Fruit fly (Drosophila melanogaster) whole organism, prepupa: ENCODE results near the gene CG14740.

Source experiments
- Blimp-1 ChIP-seq: fragments of 200-800 bp; sonication (Bioruptor generic); optimal IDR thresholded peaks from 3 replicates; lab custom pipeline; 2017; ENCODE audit warnings: missing biosample characterization, missing genetic modification characterization, mild to moderate bottlenecking, moderate library complexity, missing genetic modification reagents
- CG10631 ChIP-seq: fragments of 200-800 bp; sonication (Bioruptor generic); optimal IDR thresholded peaks from 2 replicates; lab custom pipeline; 2016; ENCODE audit warnings: missing biosample characterization, missing genetic modification characterization
- CG10669 ChIP-seq: fragments of 200-800 bp; sonication (Bioruptor generic); optimal IDR thresholded peaks from 3 replicates; lab custom pipeline; 2018; ENCODE audit warnings: missing biosample characterization, mild to moderate bottlenecking, missing genetic modification characterization, moderate library complexity
- CG11294 ChIP-seq: fragments of 200-800 bp; sonication (Bioruptor generic); IDR thresholded peaks from 2 replicates; pipeline ENCODE4 v1.3.6; 2022; ENCODE audit warnings: missing biosample characterization, missing genetic modification characterization
- CG11902 ChIP-seq: fragments of 200-800 bp; sonication (Bioruptor generic); optimal IDR thresholded peaks from 3 replicates; lab custom pipeline; 2016; ENCODE audit warnings: missing biosample characterization, missing genetic modification characterization
- CG15336 ChIP-seq: fragments of 200-800 bp; sonication (Bioruptor generic); IDR thresholded peaks from 2 replicates; pipeline ENCODE4 v1.3.6; 2022; ENCODE audit warnings: missing biosample characterization, missing genetic modification characterization
- CG1621 ChIP-seq: fragments of 200-800 bp; sonication (Bioruptor generic); optimal IDR thresholded peaks from 3 replicates; lab custom pipeline; 2018; ENCODE audit warnings: missing biosample characterization, mild to moderate bottlenecking, missing genetic modification characterization
- CG3032 ChIP-seq: fragments of 200-800 bp; optimal IDR thresholded peaks from 2 replicates; lab custom pipeline; 2019; ENCODE audit warnings: missing biosample characterization, mild to moderate bottlenecking, missing genetic modification characterization, moderate library complexity
- CG31627 ChIP-seq: fragments of 200-800 bp; sonication (Bioruptor generic); optimal IDR thresholded peaks from 3 replicates; lab custom pipeline; 2016; ENCODE audit warnings: missing biosample characterization, missing genetic modification characterization
- CG32006 ChIP-seq: fragments of 200-800 bp; sonication (Bioruptor generic); optimal IDR thresholded peaks from 3 replicates; lab custom pipeline; 2017; ENCODE audit warnings: missing biosample characterization, mild to moderate bottlenecking, missing genetic modification characterization
- CG34406 ChIP-seq: fragments of 200-800 bp; sonication (Bioruptor generic); optimal IDR thresholded peaks from 3 replicates; lab custom pipeline; 2016; ENCODE audit warnings: missing biosample characterization, missing genetic modification characterization
- CG3919 ChIP-seq: fragments of 200-800 bp; sonication (Bioruptor generic); optimal IDR thresholded peaks from 3 replicates; lab custom pipeline; 2016; ENCODE audit warnings: missing biosample characterization, missing genetic modification characterization
- CG4318 ChIP-seq: fragments of 200-800 bp; sonication (Bioruptor generic); optimal IDR thresholded peaks from 3 replicates; lab custom pipeline; 2017; ENCODE audit warnings: missing biosample characterization, mild to moderate bottlenecking, missing genetic modification characterization
- CG6163 ChIP-seq: fragments of 200-800 bp; sonication (Bioruptor generic); IDR thresholded peaks from 3 replicates; pipeline ENCODE4 v1.3.6; 2022; ENCODE audit warnings: missing biosample characterization, missing genetic modification characterization
- CG6792 ChIP-seq: fragments of 200-800 bp; sonication (Bioruptor generic); optimal IDR thresholded peaks from 3 replicates; lab custom pipeline; 2016; ENCODE audit warnings: missing biosample characterization, missing genetic modification characterization
- CG6854 ChIP-seq: fragments of 200-800 bp; sonication (Bioruptor generic); optimal IDR thresholded peaks from 2 replicates; lab custom pipeline; 2017; ENCODE audit warnings: missing biosample characterization, mild to moderate bottlenecking, missing genetic modification characterization
- CG7368 ChIP-seq: fragments of 200-800 bp; sonication (Bioruptor generic); optimal IDR thresholded peaks from 3 replicates; lab custom pipeline; 2016; ENCODE audit warnings: missing biosample characterization, missing genetic modification characterization
- CG8119 ChIP-seq: fragments of 200-800 bp; sonication (Bioruptor generic); IDR thresholded peaks from 3 replicates; pipeline ENCODE4 v1.3.6; 2022; ENCODE audit warnings: missing biosample characterization, missing genetic modification characterization
- CG8319 ChIP-seq: fragments of 200-800 bp; sonication (Bioruptor generic); optimal IDR thresholded peaks from 3 replicates; lab custom pipeline; 2016; ENCODE audit warnings: missing biosample characterization, missing genetic modification characterization
- CG8632 ChIP-seq: fragments of 200-800 bp; sonication (Bioruptor generic); optimal IDR thresholded peaks from 3 replicates; lab custom pipeline; 2016; ENCODE audit warnings: missing biosample characterization, missing genetic modification characterization
- CG9139 ChIP-seq: fragments of 200-800 bp; sonication (Bioruptor generic); optimal IDR thresholded peaks from 3 replicates; lab custom pipeline; 2017; ENCODE audit warnings: missing biosample characterization, mild to moderate bottlenecking, missing genetic modification characterization
- Eip78C ChIP-seq: fragments of 200-800 bp; sonication (Bioruptor generic); peaks from one replicate; lab custom pipeline; 2016; ENCODE audit warnings: missing biosample characterization, missing genetic modification characterization
- Eip93F ChIP-seq: fragments of 200-800 bp; sonication (Bioruptor generic); optimal IDR thresholded peaks from 2 replicates; lab custom pipeline; 2016; ENCODE audit warnings: missing biosample characterization, mild to moderate bottlenecking, missing genetic modification characterization
- Ets21C ChIP-seq: fragments of 200-800 bp; sonication (Bioruptor generic); optimal IDR thresholded peaks from 3 replicates; lab custom pipeline; 2016; ENCODE audit warnings: missing biosample characterization, missing genetic modification characterization
- Gug ChIP-seq: fragments of 200-800 bp; sonication (Bioruptor generic); IDR thresholded peaks from 2 replicates; pipeline ENCODE4 v1.3.6; 2022; ENCODE audit warnings: missing biosample characterization, missing genetic modification characterization
- Hr38 ChIP-seq: sonication (Bioruptor generic); optimal IDR thresholded peaks from 2 replicates; lab custom pipeline; 2016; ENCODE audit warnings: missing biosample characterization, missing genetic modification characterization
- Hr39 ChIP-seq: fragments of 200-800 bp; sonication (Bioruptor generic); optimal IDR thresholded peaks from 2 replicates; lab custom pipeline; 2016; ENCODE audit warnings: missing biosample characterization, missing genetic modification characterization
- Hr4 ChIP-seq: fragments of 200-800 bp; sonication (Bioruptor generic); optimal IDR thresholded peaks from 3 replicates; lab custom pipeline; 2016; ENCODE audit warnings: missing biosample characterization, missing genetic modification characterization
- Lpt ChIP-seq: fragments of 200-800 bp; sonication (Bioruptor generic); optimal IDR thresholded peaks from 3 replicates; lab custom pipeline; 2016; ENCODE audit warnings: missing biosample characterization, missing genetic modification characterization
- Met ChIP-seq: fragments of 200-800 bp; sonication (Bioruptor generic); optimal IDR thresholded peaks from 3 replicates; lab custom pipeline; 2016; ENCODE audit warnings: missing biosample characterization, missing genetic modification characterization
- Smox ChIP-seq: fragments of 200-800 bp; sonication (Bioruptor generic); optimal IDR thresholded peaks from 3 replicates; lab custom pipeline; 2016; ENCODE audit warnings: missing biosample characterization, missing genetic modification characterization
- Sox102F ChIP-seq: fragments of 200-800 bp; sonication (Bioruptor generic); optimal IDR thresholded peaks from 2 replicates; lab custom pipeline; 2016; ENCODE audit warnings: missing biosample characterization, mild to moderate bottlenecking, missing genetic modification characterization
- Sox15 ChIP-seq: fragments of 200-800 bp; sonication (Bioruptor generic); optimal IDR thresholded peaks from 3 replicates; lab custom pipeline; 2016; ENCODE audit warnings: missing biosample characterization, missing genetic modification characterization
- cyc ChIP-seq: fragments of 200-800 bp; sonication (Bioruptor generic); optimal IDR thresholded peaks from 3 replicates; lab custom pipeline; 2016; ENCODE audit warnings: missing biosample characterization, missing genetic modification characterization
- dac ChIP-seq: fragments of 200-800 bp; sonication (Bioruptor generic); optimal IDR thresholded peaks from 2 replicates; lab custom pipeline; 2017; ENCODE audit warnings: missing biosample characterization, mild to moderate bottlenecking, missing genetic modification characterization
- eg ChIP-seq: fragments of 200-800 bp; sonication (Bioruptor generic); IDR thresholded peaks from 3 replicates; pipeline ENCODE4 v1.3.6; 2022; ENCODE audit warnings: missing biosample characterization, missing genetic modification characterization
- fd59A ChIP-seq: fragments of 200-800 bp; sonication (Bioruptor generic); optimal IDR thresholded peaks from 2 replicates; lab custom pipeline; 2017; ENCODE audit warnings: missing biosample characterization, mild to moderate bottlenecking, missing genetic modification characterization, missing genetic modification reagents
- fd85E ChIP-seq: fragments of 200-800 bp; sonication (Bioruptor generic); optimal IDR thresholded peaks from 3 replicates; lab custom pipeline; 2016; ENCODE audit warnings: missing biosample characterization, missing genetic modification characterization
- lz ChIP-seq: fragments of 200-800 bp; sonication (Bioruptor generic); optimal IDR thresholded peaks from 3 replicates; lab custom pipeline; 2016; ENCODE audit warnings: missing biosample characterization, missing genetic modification characterization
- pdm3 ChIP-seq: fragments of 200-800 bp; sonication (Bioruptor generic); optimal IDR thresholded peaks from 3 replicates; lab custom pipeline; 2016; ENCODE audit warnings: missing biosample characterization, missing genetic modification characterization
- salr ChIP-seq, 2 experiments: fragments of 200-800 bp; sonication (Bioruptor generic); optimal IDR thresholded peaks; 3 replicates each; lab custom pipeline; 2016 to 2018; ENCODE audit warnings: missing biosample characterization in 2 of 2, missing genetic modification characterization in 2 of 2, mild to moderate bottlenecking in 1 of 2
- spab ChIP-seq: fragments of 200-800 bp; sonication (Bioruptor generic); optimal IDR thresholded peaks from 2 replicates; lab custom pipeline; 2017; ENCODE audit warnings: missing biosample characterization, mild to moderate bottlenecking, missing genetic modification characterization, missing genetic modification reagents
- ss ChIP-seq, 2 experiments: fragments of 200-800 bp; sonication (Bioruptor generic); optimal IDR thresholded peaks; 2 replicates in 1 of 2; 3 replicates in 1 of 2; lab custom pipeline; 2017 to 2018; ENCODE audit warnings: mild to moderate bottlenecking in 2 of 2, missing biosample characterization in 2 of 2, missing genetic modification characterization in 2 of 2, moderate library complexity in 1 of 2
- svp ChIP-seq: fragments of 200-800 bp; sonication (Bioruptor generic); peaks from one replicate; lab custom pipeline; 2016; ENCODE audit warnings: missing biosample characterization, missing genetic modification characterization
- vri ChIP-seq: fragments of 200-800 bp; sonication (Bioruptor generic); optimal IDR thresholded peaks from 3 replicates; lab custom pipeline; 2016; ENCODE audit warnings: missing biosample characterization, mild to moderate bottlenecking, missing genetic modification characterization

The CG14740 gene

DNA sequence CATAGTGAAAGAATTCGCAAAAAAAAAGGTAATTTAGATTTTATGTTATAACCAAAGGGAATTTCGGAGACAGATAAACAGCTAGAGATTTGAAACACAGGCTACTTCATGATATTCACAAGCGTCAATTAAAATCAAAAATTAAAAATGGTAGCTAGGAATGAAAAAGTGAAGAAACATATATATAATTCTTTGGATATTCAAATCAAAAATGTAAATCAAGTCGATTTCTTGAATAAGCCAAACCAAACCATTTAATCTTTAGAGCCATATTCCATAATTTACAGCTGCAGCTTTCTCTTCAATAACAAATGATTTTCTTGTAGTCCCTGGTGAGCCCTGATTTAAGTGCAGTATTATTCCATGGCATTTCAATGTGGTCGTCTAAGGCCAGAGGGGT, at the start of gene CG14740:
TSS of gene CG14740 (minus strand) at position 101 of the 400 bp plus-strand sequence.
- TF ChIP-seq CG8119 (GFP tag; lab: Robert Waterston, UW) (no peak), Lpt (no peak), dac (GFP tag; lab: Kevin White, UChicago) (no peak), CG8632 (GFP tag; lab: Kevin White, UChicago) (no peak), vri (GFP tag; lab: Kevin White, UChicago) (no peak), CG6792 (GFP tag; lab: Kevin White, UChicago) (no peak), svp (GFP tag; lab: Kevin White, UChicago) (no peak), CG34406 (GFP tag; lab: Kevin White, UChicago) (no peak)

DNA sequence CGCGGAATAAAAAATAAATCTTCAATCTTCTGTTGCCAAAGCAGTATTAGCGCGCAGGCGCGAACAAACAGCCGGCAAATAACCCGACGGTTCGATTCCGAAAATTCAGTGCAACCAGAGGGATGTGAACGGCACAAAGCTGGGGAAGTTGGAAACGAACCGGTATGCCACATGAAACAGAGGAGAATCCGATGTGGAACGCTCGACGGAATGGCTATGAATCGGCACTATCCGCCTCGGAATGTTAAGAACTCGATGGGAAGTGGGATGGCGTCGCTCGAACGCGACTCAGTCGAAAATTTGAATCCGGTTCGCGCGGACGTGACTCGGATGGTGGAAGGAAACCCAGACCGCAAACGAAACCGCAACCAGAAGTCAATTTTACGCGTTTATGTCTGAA, 31.8 kb upstream of the CG14740 start, which contains the start of gene dpr17:
TSS of gene dpr17 (plus strand) at position 289 of the 400 bp plus-strand sequence.
- no peak for TF ChIP-seq Smox (GFP tag; lab: Kevin White, UChicago)
- TF ChIP-seq Blimp-1, result no peak
- TF ChIP-seq dac (GFP tag; lab: Kevin White, UChicago), result no peak
- TF ChIP-seq CG32006 (GFP tag; lab: Kevin White, UChicago), result no peak
- TF ChIP-seq CG15336, result no peak
- TF ChIP-seq fd59A (GFP tag; lab: Kevin White, UChicago), result no peak
- no peak for TF ChIP-seq Met (GFP tag; lab: Kevin White, UChicago)
- no peak for TF ChIP-seq Gug
- no peak for TF ChIP-seq eg
- no peak for TF ChIP-seq CG8632 (GFP tag; lab: Kevin White, UChicago)

DNA sequence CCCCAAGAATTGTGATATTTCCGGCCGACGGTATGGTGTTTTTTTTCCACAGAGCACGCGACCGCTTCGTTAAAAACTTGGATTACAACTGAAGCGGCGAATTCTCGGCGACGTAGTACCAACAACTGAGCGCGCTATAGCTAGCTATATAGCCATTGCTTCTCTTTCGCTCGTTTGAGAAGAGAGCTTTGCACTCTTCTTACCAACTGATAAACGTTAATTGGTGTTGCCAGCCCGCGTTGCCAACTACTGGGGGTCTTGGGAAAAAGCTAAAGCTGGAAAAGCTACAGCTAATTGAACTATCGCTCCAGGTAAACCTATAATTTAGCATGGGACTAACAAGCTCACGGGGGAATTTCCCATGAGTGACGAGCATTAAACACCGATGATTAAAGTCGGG, 27.8 kb upstream of the CG14740 start, which contains the start of gene ATP8B:
TSS of gene ATP8B (minus strand) at position 64 of the 400 bp plus-strand sequence.
- TF ChIP-seq Met (GFP tag; lab: Kevin White, UChicago) (no peak), CG10669 (no peak), CG6854 (GFP tag; lab: Kevin White, UChicago) (no peak), fd85E (GFP tag; lab: Kevin White, UChicago) (no peak), Hr38 (no peak), Sox15 (GFP tag; lab: Kevin White, UChicago) (no peak), CG10631 (GFP tag; lab: Kevin White, UChicago) (no peak), vri (GFP tag; lab: Kevin White, UChicago) (no peak), CG6163 (no peak), CG32006 (GFP tag; lab: Kevin White, UChicago) (no peak), CG8632 (GFP tag; lab: Kevin White, UChicago) (no peak), CG15336 (no peak)

DNA sequence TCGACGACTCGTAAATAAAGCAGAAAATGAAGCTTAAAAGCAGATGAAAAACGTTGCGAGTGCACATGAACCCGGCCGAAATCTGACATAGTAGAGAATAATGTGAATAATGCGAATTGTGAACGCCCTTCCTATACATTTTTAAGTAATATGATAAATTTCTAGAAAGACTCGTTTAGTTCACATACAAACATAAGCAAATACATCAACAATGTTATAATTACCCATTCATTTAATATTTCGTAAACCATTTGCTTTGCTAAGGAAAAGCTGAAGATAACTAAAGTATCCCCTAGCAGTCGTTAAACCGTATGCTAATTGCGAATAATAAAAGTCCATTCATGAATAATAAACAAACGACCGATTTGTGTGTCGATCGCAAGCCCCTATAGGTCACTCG, 20.8 kb upstream of the CG14740 start:
- TF ChIP-seq Hr39 (GFP tag; lab: Kevin White, UChicago), result peak; percentile 30
- no peak for TF ChIP-seq CG1621
- peak; percentile 11 for TF ChIP-seq CG6792 (GFP tag; lab: Kevin White, UChicago)
- TF ChIP-seq svp (GFP tag; lab: Kevin White, UChicago), result peak; percentile 78
- no peak for TF ChIP-seq vri (GFP tag; lab: Kevin White, UChicago)
- TF ChIP-seq CG11294 (GFP tag; lab: Robert Waterston, UW), result no peak
- no peak for TF ChIP-seq CG3919 (GFP tag; lab: Kevin White, UChicago)
- TF ChIP-seq Met (GFP tag; lab: Kevin White, UChicago), result peak; percentile 31
- no peak for TF ChIP-seq Eip93F (GFP tag; lab: Kevin White, UChicago)
- no peak for TF ChIP-seq spab (GFP tag; lab: Kevin White, UChicago)
- TF ChIP-seq CG8319 (GFP tag; lab: Kevin White, UChicago), result no peak
- no peak for TF ChIP-seq fd59A (GFP tag; lab: Kevin White, UChicago)
- TF ChIP-seq CG8632 (GFP tag; lab: Kevin White, UChicago), result peak; percentile 17
- TF ChIP-seq CG6163, result no peak
- TF ChIP-seq CG7368 (GFP tag; lab: Kevin White, UChicago), result no peak
- TF ChIP-seq CG11902 (GFP tag; lab: Kevin White, UChicago), result no peak
- TF ChIP-seq CG3032 (tag; lab: Kevin White, UChicago), result no peak
- no peak for TF ChIP-seq CG6854 (GFP tag; lab: Kevin White, UChicago)
- TF ChIP-seq Smox (GFP tag; lab: Kevin White, UChicago), result peak; percentile 27
- TF ChIP-seq ss (GFP tag; optimal IDR thresholded peaks at IDR 0.05; lab: Kevin White, UChicago), result no peak
- peak; percentile 5 for TF ChIP-seq cyc (GFP tag; lab: Kevin White, UChicago)
- TF ChIP-seq CG31627 (GFP tag; lab: Kevin White, UChicago), result peak; percentile 28
- no peak for TF ChIP-seq salr (GFP tag; optimal IDR thresholded peaks at IDR 0.05; lab: Kevin White, UChicago)
- no peak for TF ChIP-seq Ets21C
- TF ChIP-seq Eip78C (GFP tag; lab: Kevin White, UChicago), result peak; percentile 55
- TF ChIP-seq lz (GFP tag; lab: Kevin White, UChicago), result peak; percentile 15
- TF ChIP-seq CG9139 (GFP tag; lab: Kevin White, UChicago), result no peak
- TF ChIP-seq Hr4, result no peak
- TF ChIP-seq CG4318 (GFP tag; lab: Kevin White, UChicago), result no peak
- TF ChIP-seq Sox102F (GFP tag; lab: Kevin White, UChicago), result peak; percentile 22
- TF ChIP-seq pdm3, result peak; percentile 33
- no peak for TF ChIP-seq Hr38
- no peak for TF ChIP-seq fd85E (GFP tag; lab: Kevin White, UChicago)
